Fruit fly (Drosophila melanogaster): ENCODE data around the gene TfIIA-L.

dm6 chr3R:27293065-27293464 lies 42.2 kb downstream of the TfIIA-L start:
- no peak for TF ChIP-seq CG8478 (optimal IDR thresholded peaks at IDR 0.05)
- TF ChIP-seq CTCF (optimal IDR thresholded peaks at IDR 0.05) = no peak
